Fruit fly (Drosophila melanogaster) whole organism, embryonic: ENCODE data around the gene Cyfip.

Experiments
- Blimp-1 ChIP-seq: fragments of 200-800 bp; sonication (Bioruptor generic); optimal IDR thresholded peaks from 3 replicates; lab custom pipeline; 2018; ENCODE audit warnings: missing biosample characterization, missing genetic modification characterization, mild to moderate bottlenecking, moderate library complexity, missing genetic modification reagents
- BtbVII ChIP-seq: fragments of 200-800 bp; sonication (Bioruptor generic); optimal IDR thresholded peaks from 3 replicates; lab custom pipeline; 2017; ENCODE audit warnings: missing biosample characterization, mild to moderate bottlenecking, missing genetic modification characterization
- C15 ChIP-seq: fragments of 200-800 bp; sonication (Bioruptor generic); IDR thresholded peaks from 3 replicates; pipeline ENCODE4 v1.3.6; 2022; ENCODE audit warnings: missing biosample characterization, missing genetic modification characterization
- CG10147 ChIP-seq: fragments of 200-800 bp; sonication (Bioruptor generic); optimal IDR thresholded peaks from 2 replicates; lab custom pipeline; 2019; ENCODE audit warnings: missing biosample characterization, mild to moderate bottlenecking, missing genetic modification characterization, moderate library complexity
- CG10543 ChIP-seq: fragments of 200-800 bp; sonication (Bioruptor generic); optimal IDR thresholded peaks from 3 replicates; lab custom pipeline; 2017; ENCODE audit warnings: missing biosample characterization, mild to moderate bottlenecking, missing genetic modification characterization, moderate library complexity
- CG11085 ChIP-seq: fragments of 200-800 bp; sonication (Bioruptor generic); IDR thresholded peaks from 2 replicates; pipeline ENCODE4 v1.3.6; 2022; ENCODE audit warnings: missing biosample characterization, missing genetic modification characterization
- CG11247 ChIP-seq: fragments of 200-800 bp; sonication (Bioruptor generic); IDR thresholded peaks from 2 replicates; pipeline ENCODE4 v1.3.6; 2022; ENCODE audit warnings: missing biosample characterization, missing genetic modification characterization
- CG11696 ChIP-seq: fragments of 200-800 bp; sonication (Bioruptor generic); IDR thresholded peaks from 2 replicates; pipeline ENCODE4 v1.3.6; 2022; ENCODE audit warnings: missing biosample characterization, missing genetic modification characterization
- CG11723 ChIP-seq: fragments of 200-800 bp; sonication (Bioruptor generic); optimal IDR thresholded peaks from 2 replicates; lab custom pipeline; 2017; ENCODE audit warnings: missing biosample characterization, mild to moderate bottlenecking, missing genetic modification characterization
- CG12104 ChIP-seq: fragments of 200-800 bp; sonication (Bioruptor generic); optimal IDR thresholded peaks from 3 replicates; lab custom pipeline; 2016; ENCODE audit warnings: missing biosample characterization, missing genetic modification characterization
- CG12391 ChIP-seq: fragments of 200-800 bp; sonication (Bioruptor generic); optimal IDR thresholded peaks from 3 replicates; lab custom pipeline; 2018; ENCODE audit warnings: missing biosample characterization, mild to moderate bottlenecking, missing genetic modification characterization, moderate library complexity
- CG14710 ChIP-seq: fragments of 200-800 bp; sonication (Bioruptor generic); optimal IDR thresholded peaks from 3 replicates; lab custom pipeline; 2019; ENCODE audit warnings: missing biosample characterization, mild to moderate bottlenecking, missing genetic modification characterization, moderate library complexity
- CG17361 ChIP-seq: fragments of 200-800 bp; sonication (Bioruptor generic); IDR thresholded peaks from 3 replicates; pipeline ENCODE4 v1.3.6; 2022; ENCODE audit warnings: missing biosample characterization, missing genetic modification characterization
- CG2712 ChIP-seq: fragments of 200-800 bp; optimal IDR thresholded peaks from 3 replicates; lab custom pipeline; 2019; ENCODE audit warnings: missing biosample characterization, mild to moderate bottlenecking, missing genetic modification characterization, moderate library complexity
- CG30020 ChIP-seq: fragments of 200-800 bp; optimal IDR thresholded peaks from 2 replicates; lab custom pipeline; 2019; ENCODE audit warnings: missing biosample characterization, mild to moderate bottlenecking, missing genetic modification characterization, moderate library complexity
- CG30403 ChIP-seq: fragments of 200-800 bp; sonication (Bioruptor generic); optimal IDR thresholded peaks from 3 replicates; lab custom pipeline; 2016; ENCODE audit warnings: missing biosample characterization, missing genetic modification characterization
- CG31224 ChIP-seq: fragments of 200-800 bp; sonication (Bioruptor generic); IDR thresholded peaks from 2 replicates; pipeline ENCODE4 v1.3.6; 2022; ENCODE audit warnings: missing biosample characterization, missing genetic modification characterization
- CG31441 ChIP-seq: fragments of 200-800 bp; sonication (Bioruptor generic); IDR thresholded peaks from 2 replicates; pipeline ENCODE4 v1.3.6; 2022; ENCODE audit warnings: missing biosample characterization, missing genetic modification characterization
- CG34376 ChIP-seq: fragments of 200-800 bp; sonication (Bioruptor generic); optimal IDR thresholded peaks from 2 replicates; lab custom pipeline; 2018; ENCODE audit warnings: missing biosample characterization, mild to moderate bottlenecking, missing genetic modification characterization
- CG4424 ChIP-seq: fragments of 200-800 bp; sonication (Bioruptor generic); optimal IDR thresholded peaks from 3 replicates; lab custom pipeline; 2016; ENCODE audit warnings: missing biosample characterization, missing genetic modification characterization
- CG7987 ChIP-seq: fragments of 200-800 bp; sonication (Bioruptor generic); optimal IDR thresholded peaks from 2 replicates; lab custom pipeline; 2018; ENCODE audit warnings: missing biosample characterization, mild to moderate bottlenecking, missing genetic modification characterization, moderate library complexity
- ERR ChIP-seq: fragments of 200-800 bp; sonication (Bioruptor generic); optimal IDR thresholded peaks from 2 replicates; lab custom pipeline; 2016; ENCODE audit warnings: missing biosample characterization, missing genetic modification characterization
- Eip74EF ChIP-seq, 2 experiments: fragments of 200-800 bp in 1 of 2; fragments of >200 bp in 1 of 2; sonication (Bioruptor generic) in 1 of 2; optimal IDR thresholded peaks; 2 replicates each; lab custom pipeline; 2017 to 2019; ENCODE audit warnings: missing biosample characterization in 2 of 2, missing genetic modification characterization in 2 of 2, mild to moderate bottlenecking in 1 of 2, moderate library complexity in 1 of 2
- GATAe ChIP-seq: fragments of 200-800 bp; sonication (Bioruptor generic); conservative IDR thresholded peaks from 2 replicates; pipeline ENCODE4 v1.3.6; 2022; ENCODE audit warnings: missing biosample characterization, missing genetic modification characterization
- Hsf ChIP-seq: fragments of 200-800 bp; sonication (Bioruptor generic); optimal IDR thresholded peaks from 3 replicates; lab custom pipeline; 2016; ENCODE audit warnings: missing biosample characterization, missing genetic modification characterization
- Mes4 ChIP-seq: fragments of 200-800 bp; sonication (Bioruptor generic); optimal IDR thresholded peaks from 2 replicates; lab custom pipeline; 2016; ENCODE audit warnings: missing biosample characterization, missing genetic modification characterization
- Optix ChIP-seq: fragments of 200-800 bp; sonication (Bioruptor generic); IDR thresholded peaks from 3 replicates; pipeline ENCODE4 v1.3.6; 2022; ENCODE audit warnings: missing biosample characterization, missing genetic modification characterization
- Ptx1 ChIP-seq: fragments of 200-800 bp; sonication (Bioruptor generic); IDR thresholded peaks from 2 replicates; pipeline ENCODE4 v1.3.6; 2022; ENCODE audit warnings: missing biosample characterization, missing genetic modification characterization
- Sox102F ChIP-seq: fragments of 200-800 bp; sonication (Bioruptor generic); optimal IDR thresholded peaks from 2 replicates; lab custom pipeline; 2018; ENCODE audit warnings: missing biosample characterization, mild to moderate bottlenecking, missing genetic modification characterization, moderate library complexity
- Stat92E ChIP-seq, 3 experiments: fragments of >200 bp in 2 of 3; fragments of 200-800 bp in 1 of 3; sonication (Bioruptor generic) in 1 of 3; optimal IDR thresholded peaks; 2 replicates each; lab custom pipeline; 2017 to 2019; ENCODE audit warnings: missing biosample characterization in 3 of 3, missing genetic modification characterization in 3 of 3, mild to moderate bottlenecking in 1 of 3, moderate library complexity in 1 of 3
- bcd ChIP-seq: fragments of 200-800 bp; sonication (Bioruptor generic); optimal IDR thresholded peaks from 2 replicates; lab custom pipeline; 2017; ENCODE audit warnings: missing biosample characterization, mild to moderate bottlenecking, missing genetic modification characterization
- bsh ChIP-seq, 2 experiments: fragments of 200-800 bp; sonication (Bioruptor generic); optimal IDR thresholded peaks; 2 replicates each; lab custom pipeline; 2017 to 2018; ENCODE audit warnings: mild to moderate bottlenecking in 2 of 2, missing biosample characterization in 2 of 2, missing genetic modification characterization in 2 of 2, moderate library complexity in 1 of 2
- btn ChIP-seq: fragments of 200-800 bp; sonication (Bioruptor generic); optimal IDR thresholded peaks from 2 replicates; lab custom pipeline; 2016; ENCODE audit warnings: missing biosample characterization, missing genetic modification characterization
- cas ChIP-seq: fragments of 200-800 bp; sonication (Bioruptor generic); IDR thresholded peaks from 2 replicates; pipeline ENCODE4 v1.3.6; 2022; ENCODE audit warnings: missing biosample characterization, missing genetic modification characterization
- cato ChIP-seq: fragments of 200-800 bp; sonication (Bioruptor generic); optimal IDR thresholded peaks from 2 replicates; lab custom pipeline; 2016; ENCODE audit warnings: missing biosample characterization, missing genetic modification characterization, borderline replicate concordance
- crol ChIP-seq: fragments of 200-800 bp; sonication (Bioruptor generic); IDR thresholded peaks from 2 replicates; pipeline ENCODE4 v1.3.6; 2022; ENCODE audit warnings: missing biosample characterization, missing genetic modification characterization
- crp ChIP-seq, 2 experiments: fragments of 200-800 bp; sonication (Bioruptor generic); optimal IDR thresholded peaks; 2 replicates in 1 of 2; 3 replicates in 1 of 2; lab custom pipeline; 2017; ENCODE audit warnings: missing biosample characterization in 2 of 2, missing genetic modification characterization in 2 of 2, mild to moderate bottlenecking in 1 of 2, moderate library complexity in 1 of 2
- dimm ChIP-seq: fragments of 200-800 bp; sonication (Bioruptor generic); IDR thresholded peaks from 2 replicates; pipeline ENCODE4 v1.3.6; 2022; ENCODE audit warnings: missing biosample characterization, missing genetic modification characterization
- ems ChIP-seq: fragments of 200-800 bp; sonication (Bioruptor generic); optimal IDR thresholded peaks from 3 replicates; lab custom pipeline; 2016; ENCODE audit warnings: missing biosample characterization, missing genetic modification characterization
- exex ChIP-seq: fragments of 200-800 bp; sonication (Bioruptor generic); optimal IDR thresholded peaks from 4 replicates; lab custom pipeline; 2018; ENCODE audit warnings: missing biosample characterization, mild to moderate bottlenecking, missing genetic modification characterization, moderate library complexity
- gsb ChIP-seq: fragments of 200-800 bp; sonication (Bioruptor generic); IDR thresholded peaks from 2 replicates; pipeline ENCODE4 v1.3.6; 2022; ENCODE audit warnings: missing biosample characterization, missing genetic modification characterization
- lbe ChIP-seq: fragments of 200-800 bp; sonication (Bioruptor generic); optimal IDR thresholded peaks from 2 replicates; lab custom pipeline; 2016; ENCODE audit warnings: missing biosample characterization, mild to moderate bottlenecking, missing genetic modification characterization
- lov ChIP-seq, 2 experiments: fragments of 200-800 bp in 1 of 2; fragments of >200 bp in 1 of 2; sonication (Bioruptor generic) in 1 of 2; IDR thresholded peaks in 1 of 2; optimal IDR thresholded peaks in 1 of 2; 2 replicates in 1 of 2; 3 replicates in 1 of 2; pipeline versions ENCODE4 v1.3.6 to Lab custom; 2017 to 2022; ENCODE audit warnings: missing biosample characterization in 1 of 2, missing genetic modification characterization in 1 of 2
- nerfin-1 ChIP-seq: fragments of 200-800 bp; sonication (Bioruptor generic); optimal IDR thresholded peaks from 3 replicates; lab custom pipeline; 2019; ENCODE audit warnings: missing biosample characterization, mild to moderate bottlenecking, missing genetic modification characterization, moderate library complexity
- scrt ChIP-seq: fragments of 200-800 bp; sonication (Bioruptor generic); optimal IDR thresholded peaks from 2 replicates; lab custom pipeline; 2018; ENCODE audit warnings: missing biosample characterization, mild to moderate bottlenecking, missing genetic modification characterization, moderate library complexity
- sens ChIP-seq: fragments of 200-800 bp; sonication (Bioruptor generic); peaks from one replicate; lab custom pipeline; 2016; ENCODE audit warnings: missing biosample characterization, missing genetic modification characterization
- so ChIP-seq: fragments of 200-800 bp; sonication (Bioruptor generic); IDR thresholded peaks from 3 replicates; pipeline ENCODE4 v1.3.6; 2022; ENCODE audit warnings: missing biosample characterization, missing genetic modification characterization
- trem ChIP-seq: fragments of 200-800 bp; optimal IDR thresholded peaks from 3 replicates; lab custom pipeline; 2019; ENCODE audit warnings: missing biosample characterization, mild to moderate bottlenecking, missing genetic modification characterization, moderate library complexity
- zfh1 ChIP-seq: fragments of 200-800 bp; sonication (Bioruptor generic); IDR thresholded peaks from 3 replicates; pipeline ENCODE4 v1.3.6; 2022; ENCODE audit warnings: missing biosample characterization, missing genetic modification characterization

The Cyfip gene

dm6 chr3R:15350993-15351426 is 17.9 kb downstream of the Cyfip start, which contains the start of the genes Trs33 and Tmtc4 (continued):
- TF ChIP-seq Blimp-1 (GFP tag; lab: Kevin White, UChicago) (peak; percentile 31), nerfin-1 (tag; lab: Kevin White, UChicago) (peak; percentile 46), CG30403 (GFP tag; lab: Kevin White, UChicago) (peak; percentile 42), dimm (no peak), bsh (GFP tag; optimal IDR thresholded peaks at IDR 0.05; lab: Kevin White, UChicago) (peak in 1 of 2 experiments; percentile 25), Mes4 (no peak), Eip74EF (GFP tag; optimal IDR thresholded peaks at IDR 0.05; lab: Kevin White, UChicago) (peak in 1 of 2 experiments; percentile 17), CG11085 (GFP tag; lab: Robert Waterston, UW) (no peak), CG7987 (no peak), scrt (GFP tag; lab: Kevin White, UChicago) (peak; percentile 3), CG12391 (tag; lab: Kevin White, UChicago) (peak; percentile 72), crp (GFP tag; optimal IDR thresholded peaks at IDR 0.05; lab: Kevin White, UChicago) (peak in 1 of 2 experiments; percentile 89), CG11696 (no peak), GATAe (GFP tag; lab: Robert Waterston, UW) (no peak), zfh1 (GFP tag; lab: Robert Waterston, UW) (no peak; the same call in 2 of the 3 replicates), bcd (peak; percentile 26), CG12104 (GFP tag; lab: Kevin White, UChicago) (peak; percentile 21), Stat92E (GFP tag; optimal IDR thresholded peaks at IDR 0.05; lab: Kevin White, UChicago) (peak in 1 of 3 experiments; percentile 36), C15 (GFP tag; lab: Robert Waterston, UW) (no peak), lov (optimal IDR thresholded peaks at IDR 0.05; lab: Kevin White, UChicago) (no peak), lov (GFP tag; IDR thresholded peaks at IDR 0.05; lab: Robert Waterston, UW) (no peak), CG4424 (peak; percentile 26), CG11723 (GFP tag; lab: Kevin White, UChicago) (peak; percentile 6), exex (tag; lab: Kevin White, UChicago) (peak; percentile 22), crol (peak; percentile 27; the same call in 1 of the 2 replicates), cas (GFP tag; lab: Robert Waterston, UW) (no peak), CG2712 (tag; lab: Kevin White, UChicago) (peak; percentile 66), CG10543 (GFP tag; lab: Kevin White, UChicago) (peak; percentile 17), CG30020 (tag; lab: Kevin White, UChicago) (peak; percentile 44), so (GFP tag; lab: Robert Waterston, UW) (no peak), ERR (GFP tag; lab: Kevin White, UChicago) (no peak), gsb (GFP tag; lab: Robert Waterston, UW) (no peak), CG31224 (GFP tag; lab: Robert Waterston, UW) (no peak), CG14710 (tag; lab: Kevin White, UChicago) (peak; percentile 62), Sox102F (GFP tag; lab: Kevin White, UChicago) (no peak), sens (GFP tag; lab: Kevin White, UChicago) (peak; percentile 67), CG10147 (GFP tag; lab: Kevin White, UChicago) (peak; percentile 31), CG11247 (GFP tag; lab: Robert Waterston, UW) (peak; percentile 31; the same call in 1 of the 2 replicates), CG17361 (GFP tag; lab: Robert Waterston, UW) (peak; percentile 57; the same call in 2 of the 3 replicates), Hsf (GFP tag; lab: Kevin White, UChicago) (peak; percentile 21), CG34376 (GFP tag; lab: Kevin White, UChicago) (peak; percentile 15), cato (GFP tag; lab: Kevin White, UChicago) (no peak), BtbVII (GFP tag; lab: Kevin White, UChicago) (peak; percentile 7), lbe (GFP tag; lab: Kevin White, UChicago) (peak; percentile 55), ems (GFP tag; lab: Kevin White, UChicago) (no peak), CG31441 (GFP tag; lab: Robert Waterston, UW) (peak; percentile 49; the same call in 1 of the 2 replicates), trem (tag; lab: Kevin White, UChicago) (peak; percentile 76), Optix (no peak), Ptx1 (GFP tag; lab: Robert Waterston, UW) (0 out of 2 replicates have a peak, but pooled peaks have one; percentile 33), btn (GFP tag; lab: Kevin White, UChicago) (no peak)
